Worm (Caenorhabditis elegans): Measurements from ENCODE around the gene lgc-52.

The lgc-52 gene

DNA sequence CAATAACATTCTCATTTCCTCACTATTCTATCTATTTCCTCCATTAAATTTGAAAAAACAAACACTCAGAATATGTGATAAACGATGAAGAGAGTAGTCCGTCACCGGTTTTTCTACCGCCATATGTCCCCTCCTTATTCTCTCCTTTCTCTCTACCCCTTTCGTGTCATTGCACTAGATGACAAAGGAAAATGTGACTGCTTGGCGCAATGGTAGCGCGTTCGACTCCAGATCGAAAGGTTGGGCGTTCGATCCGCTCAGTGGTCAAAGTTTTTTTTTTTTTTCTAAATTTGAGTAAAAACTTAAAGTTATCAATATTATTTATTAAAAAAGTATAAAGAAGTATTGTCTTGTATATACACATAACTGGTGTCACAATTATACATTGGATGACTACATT is 53.6 kb downstream of the lgc-52 start (continued):
- TF ChIP-seq mdl-1 (tag; optimal IDR thresholded peaks at IDR 0.05) (no peak), daf-19 (GFP tag; conservative IDR thresholded peaks at IDR 0.05) (peak; percentile 50), daf-16 (GFP tag; optimal IDR thresholded peaks at IDR 0.05) (peak in 1 of 2 experiments; percentile 49), daf-16 (tag; optimal IDR thresholded peaks at IDR 0.05) (no peak), dmd-9 (GFP tag; IDR thresholded peaks at IDR 0.05) (no peak), ceh-62 (tag; optimal IDR thresholded peaks at IDR 0.05) (no peak), lir-3 (tag; optimal IDR thresholded peaks at IDR 0.05) (peak; percentile 5), Y75B8A.6 (GFP tag; IDR thresholded peaks at IDR 0.05) (no peak), mxl-2 (GFP tag; conservative IDR thresholded peaks at IDR 0.05) (no peak), lin-1 (GFP tag; IDR thresholded peaks at IDR 0.05) (no peak), sdz-12 (GFP tag; optimal IDR thresholded peaks at IDR 0.05) (no peak), mxl-3 (GFP tag; optimal IDR thresholded peaks at IDR 0.05) (no peak)

DNA sequence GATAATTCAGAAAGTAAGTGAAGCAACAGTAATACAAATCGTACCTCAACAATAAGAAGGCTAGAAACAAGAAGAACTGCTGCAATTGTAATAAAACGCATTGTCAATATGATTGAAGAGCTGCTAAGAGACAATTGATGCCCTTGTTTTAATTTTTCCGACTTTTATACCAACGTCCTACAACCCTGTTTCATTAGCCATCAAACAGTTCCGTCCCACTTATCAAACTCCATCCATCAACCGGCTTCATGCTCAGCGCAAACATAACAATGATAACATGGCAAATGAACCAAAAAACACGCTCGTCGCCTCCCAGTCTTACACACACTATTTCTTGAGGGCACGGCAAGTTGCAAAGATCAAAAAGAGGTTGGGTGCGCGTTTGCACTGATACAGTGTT is 55.2 kb downstream of the lgc-52 start, which contains the start of gene pqn-90:
Gene pqn-90, minus strand, starts transcription at position 101 of the 400 bp plus-strand sequence.
- TF ChIP-seq aha-1 (tag), result peak; percentile 26
- no peak for TF ChIP-seq ZK546.5 (tag; optimal IDR thresholded peaks at IDR 0.05)

DNA sequence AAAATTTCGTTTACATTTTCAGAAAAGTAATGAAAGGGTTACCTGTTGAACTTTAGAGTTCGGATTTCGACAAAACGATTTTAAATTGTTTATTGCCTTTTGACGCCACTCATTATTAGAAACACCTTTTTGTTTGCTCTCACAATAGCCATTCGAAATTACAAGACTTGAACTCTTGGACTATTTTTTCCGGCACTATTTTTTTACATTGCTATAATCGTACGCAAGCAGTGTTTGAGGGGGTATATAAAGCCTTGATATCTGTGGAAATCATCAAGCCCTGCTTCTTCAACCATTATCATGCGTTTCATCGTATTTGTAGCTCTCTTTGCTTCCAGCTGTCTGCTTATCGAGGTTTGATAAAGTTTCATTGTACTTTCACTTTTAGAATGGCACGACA is 55.7 kb downstream of the lgc-52 start, which contains the start of gene pqn-91:
Gene pqn-91, plus strand, starts transcription at position 301 of the 400 bp plus-strand sequence.
- TF ChIP-seq dve-1 (tag; optimal IDR thresholded peaks at IDR 0.05; ENCODE audit: insufficient read depth) (no peak), aha-1 (tag) (peak; percentile 33), nhr-41 (GFP tag; IDR thresholded peaks at IDR 0.05) (no peak)

Measured in whole organism, L4 larva.